Worm (Caenorhabditis elegans) whole organism, L4 larva: ENCODE results near the gene Y49E10.27.

Experiments used
- F10B5.3 ChIP-seq: sonication (generic microtip); optimal IDR thresholded peaks from 2 replicates; lab custom pipeline; 2016; ENCODE audit warnings: mild to moderate bottlenecking, missing genetic modification characterization, missing compliant biosample characterization
- F49E8.2 ChIP-seq: sonication (generic microtip); optimal IDR thresholded peaks from 2 replicates; lab custom pipeline; 2016; ENCODE audit warnings: missing compliant biosample characterization, mild to moderate bottlenecking, missing genetic modification characterization, borderline replicate concordance
- T26A8.4 ChIP-seq: fragments of 200-800 bp; sonication (Bioruptor generic); IDR thresholded peaks from 2 replicates; pipeline ENCODE4 v1.3.6; 2022; ENCODE audit warnings: missing genetic modification characterization, missing compliant biosample characterization
- Y105C5A.15 ChIP-seq: fragments of 200-800 bp; sonication (Bioruptor generic); IDR thresholded peaks from 2 replicates; pipeline ENCODE4 v1.3.6; 2022; ENCODE audit warnings: missing genetic modification characterization, missing compliant biosample characterization
- Y5F2A.4 ChIP-seq: fragments of 200-800 bp; sonication (Bioruptor generic); optimal IDR thresholded peaks from 2 replicates; lab custom pipeline; 2018; ENCODE audit warnings: mild to moderate bottlenecking, missing genetic modification characterization, missing compliant biosample characterization
- aha-1 ChIP-seq: fragments of 150-350 bp; peaks from one replicate; lab custom pipeline; 2014; ENCODE audit warnings: missing biosample characterization, missing genetic modification characterization
- aly-2 ChIP-seq: sonication (generic microtip); optimal IDR thresholded peaks from 2 replicates; lab custom pipeline; 2018; ENCODE audit warnings: missing biosample characterization, missing genetic modification characterization
- arid-1 ChIP-seq: fragments of 200-800 bp; sonication (Bioruptor generic); conservative IDR thresholded peaks from 2 replicates; pipeline ENCODE4 v1.3.6; 2022; ENCODE audit warnings: missing genetic modification reagents, missing genetic modification characterization, missing compliant biosample characterization
- ceh-28 ChIP-seq: fragments of 150-350 bp; optimal IDR thresholded peaks from 2 replicates; lab custom pipeline; 2014; ENCODE audit warnings: missing biosample characterization, missing genetic modification reagents, missing genetic modification characterization
- ceh-44 ChIP-seq: fragments of 200-800 bp; sonication (Bioruptor generic); IDR thresholded peaks from 2 replicates; pipeline ENCODE4 v1.3.6; 2022; ENCODE audit warnings: missing genetic modification reagents, missing genetic modification characterization, missing compliant biosample characterization
- ceh-62 ChIP-seq: sonication (generic microtip); optimal IDR thresholded peaks from 2 replicates; lab custom pipeline; 2017; ENCODE audit warnings: missing biosample characterization, missing genetic modification characterization
- cey-2 ChIP-seq: sonication (generic microtip); optimal IDR thresholded peaks from 3 replicates; lab custom pipeline; 2017; ENCODE audit warnings: missing genetic modification characterization, mild to moderate bottlenecking, missing compliant biosample characterization, antibody characterized with exemption, borderline replicate concordance; ENCODE audit not compliant: insufficient read depth
- dmd-8 ChIP-seq: fragments of 200-800 bp; sonication (Bioruptor generic); IDR thresholded peaks from 2 replicates; pipeline ENCODE4 v1.3.6; 2022; ENCODE audit warnings: missing genetic modification characterization, missing compliant biosample characterization
- dmd-9 ChIP-seq: fragments of 200-800 bp; sonication (Bioruptor generic); IDR thresholded peaks from 2 replicates; pipeline ENCODE4 v1.3.6; 2022; ENCODE audit warnings: missing genetic modification reagents, missing genetic modification characterization, missing compliant biosample characterization
- egl-27 ChIP-seq: sonication (generic microtip); optimal IDR thresholded peaks from 3 replicates; lab custom pipeline; 2017; ENCODE audit warnings: missing biosample characterization, missing genetic modification reagents, missing genetic modification characterization
- jun-1 ChIP-seq: fragments of 150-350 bp; optimal IDR thresholded peaks from 2 replicates; lab custom pipeline; 2014; ENCODE audit warnings: missing biosample characterization, missing genetic modification reagents, missing genetic modification characterization
- lin-1 ChIP-seq: fragments of 200-800 bp; sonication (Bioruptor generic); IDR thresholded peaks from 2 replicates; pipeline ENCODE4 v1.3.6; 2022; ENCODE audit warnings: missing genetic modification reagents, missing genetic modification characterization, missing compliant biosample characterization
- lin-38 ChIP-seq: fragments of 200-800 bp; sonication (Bioruptor generic); IDR thresholded peaks from 2 replicates; pipeline ENCODE4 v1.3.6; 2022; ENCODE audit warnings: missing genetic modification reagents, missing genetic modification characterization, missing compliant biosample characterization
- mdt-29 ChIP-seq: fragments of 200-800 bp; sonication (Bioruptor generic); IDR thresholded peaks from 2 replicates; pipeline ENCODE4 v1.3.6; 2022; ENCODE audit warnings: missing genetic modification reagents, missing genetic modification characterization, missing compliant biosample characterization
- mep-1 ChIP-seq: fragments of 150-350 bp; sonication (generic microtip); optimal IDR thresholded peaks from 3 replicates; lab custom pipeline; 2014; ENCODE audit warnings: missing biosample characterization, missing genetic modification characterization
- mxl-3 ChIP-seq: fragments of 200-800 bp; sonication (Bioruptor generic); optimal IDR thresholded peaks from 2 replicates; lab custom pipeline; 2018; ENCODE audit warnings: mild to moderate bottlenecking, missing genetic modification characterization, missing compliant biosample characterization
- nhr-102 ChIP-seq: sonication (generic microtip); optimal IDR thresholded peaks from 2 replicates; lab custom pipeline; 2016; ENCODE audit warnings: mild to moderate bottlenecking, missing genetic modification characterization, moderate library complexity, missing compliant biosample characterization
- nhr-111 ChIP-seq: fragments of 200-800 bp; sonication (Bioruptor generic); optimal IDR thresholded peaks from 2 replicates; lab custom pipeline; 2018; ENCODE audit warnings: mild to moderate bottlenecking, missing genetic modification characterization, missing compliant biosample characterization
- nhr-28 ChIP-seq: fragments of 150-350 bp; optimal IDR thresholded peaks from 2 replicates; lab custom pipeline; 2014; ENCODE audit warnings: missing biosample characterization, missing genetic modification characterization
- nhr-76 ChIP-seq: fragments of 150-350 bp; optimal IDR thresholded peaks from 2 replicates; lab custom pipeline; 2014; ENCODE audit warnings: missing biosample characterization, missing genetic modification characterization
- php-3 ChIP-seq: fragments of 200-800 bp; sonication (Bioruptor generic); IDR thresholded peaks from 2 replicates; pipeline ENCODE4 v1.3.6; 2022; ENCODE audit warnings: missing genetic modification reagents, missing genetic modification characterization, missing compliant biosample characterization
- rbr-2 ChIP-seq: sonication (generic microtip); optimal IDR thresholded peaks from 2 replicates; lab custom pipeline; 2016; ENCODE audit warnings: missing genotype, missing genetic modification characterization, missing compliant biosample characterization
- set-16 ChIP-seq: fragments of 200-800 bp; sonication (Bioruptor generic); IDR thresholded peaks from 2 replicates; pipeline ENCODE4 v1.3.6; 2022; ENCODE audit warnings: missing genetic modification reagents, missing genetic modification characterization, missing compliant biosample characterization
- skn-1 ChIP-seq: fragments of 150-350 bp; optimal IDR thresholded peaks from 2 replicates; lab custom pipeline; 2014; ENCODE audit warnings: missing biosample characterization, missing genetic modification characterization
- snpc-1.2 ChIP-seq: fragments of 200-800 bp; sonication (Bioruptor generic); IDR thresholded peaks from 2 replicates; pipeline ENCODE4 v1.3.6; 2022; ENCODE audit warnings: missing genetic modification reagents, missing genetic modification characterization, missing compliant biosample characterization
- spr-1 ChIP-seq: sonication (generic microtip); optimal IDR thresholded peaks from 2 replicates; lab custom pipeline; 2016; ENCODE audit warnings: mild to moderate bottlenecking, missing genetic modification characterization, missing compliant biosample characterization
- spr-3 ChIP-seq: fragments of 200-800 bp; sonication (Bioruptor generic); optimal IDR thresholded peaks from 2 replicates; lab custom pipeline; 2018; ENCODE audit warnings: mild to moderate bottlenecking, missing genetic modification characterization, missing compliant biosample characterization
- unc-130 ChIP-seq: sonication (generic microtip); optimal IDR thresholded peaks from 2 replicates; lab custom pipeline; 2016; ENCODE audit warnings: missing genetic modification reagents, missing genetic modification characterization, missing compliant biosample characterization
- ztf-7 ChIP-seq: fragments of 150-350 bp; optimal IDR thresholded peaks from 2 replicates; lab custom pipeline; 2014; ENCODE audit warnings: missing biosample characterization, missing genetic modification characterization

Y49E10.27 gene

ce11 chrIII:12424663-12425062 lies 9.5 kb upstream of the Y49E10.27 start:
- TF ChIP-seq mep-1 (tag; lab: Kevin White, UChicago) (peak; percentile 28), jun-1 (no peak)

- TF ChIP-seq aha-1 (tag; lab: Kevin White, UChicago): peak; percentile 91
- peak; percentile 2 for TF ChIP-seq nhr-28 (tag; lab: Kevin White, UChicago)
- peak; percentile 60 for TF ChIP-seq ztf-7 (tag; lab: Kevin White, UChicago)
- no peak for TF ChIP-seq lin-1 (GFP tag; lab: Robert Waterston, UW)
- TF ChIP-seq mep-1 (tag; lab: Kevin White, UChicago): peak; percentile 67
- TF ChIP-seq, all 104 proteins: peak for 4
Measured at ce11 chrIII:12425846-12426405, 8.3 kb upstream of the Y49E10.27 start.

- TF ChIP-seq F49E8.2 (tag; lab: Kevin White, UChicago): peak; percentile 61
- no peak for TF ChIP-seq Y105C5A.15
- peak; percentile 17 for TF ChIP-seq unc-130 (GFP tag; lab: Kevin White, UChicago)
- peak; percentile 53; the same call in 1 of the 2 replicates for TF ChIP-seq lin-38 (GFP tag; lab: Robert Waterston, UW)
- no peak for TF ChIP-seq set-16 (GFP tag; lab: Robert Waterston, UW)
Measured at ce11 chrIII:12426558-12426957, 7.6 kb upstream of the Y49E10.27 start, which contains the start of gene pie-1. TSS of gene pie-1 (plus strand) at chrIII:12426893.

ce11 chrIII:12427527-12428263 lies 6.5 kb upstream of the Y49E10.27 start:
- peak; percentile 72 for TF ChIP-seq aha-1 (tag; lab: Kevin White, UChicago)
- peak; percentile 32 for TF ChIP-seq mep-1 (tag; lab: Kevin White, UChicago)
- TF ChIP-seq dmd-9 (GFP tag; lab: Robert Waterston, UW): no peak

ce11 chrIII:12428264-12428627 lies 6.0 kb upstream of the Y49E10.27 start:
- TF ChIP-seq snpc-1.2 (GFP tag; lab: Robert Waterston, UW) (no peak), aha-1 (tag; lab: Kevin White, UChicago) (peak; percentile 65), php-3 (no peak)
- TF ChIP-seq, all 104 proteins: peak for 1

- no peak for TF ChIP-seq nhr-111
- TF ChIP-seq snpc-1.2 (GFP tag; lab: Robert Waterston, UW): peak; percentile 47; the same call in 1 of the 2 replicates
- TF ChIP-seq aly-2 (tag; lab: Kevin White, UChicago): no peak
- peak; percentile 46 for TF ChIP-seq lin-38 (GFP tag; lab: Robert Waterston, UW)
- TF ChIP-seq mxl-3 (GFP tag; lab: Kevin White, UChicago): no peak
- peak; percentile 51 for TF ChIP-seq F49E8.2 (tag; lab: Kevin White, UChicago)
- no peak for TF ChIP-seq nhr-28 (tag; lab: Kevin White, UChicago)
- TF ChIP-seq spr-3 (GFP tag; lab: Kevin White, UChicago): no peak
- 0 out of 2 replicates have a peak, but pooled peaks have one; percentile 42 for TF ChIP-seq lin-1 (GFP tag; lab: Robert Waterston, UW)
- no peak for TF ChIP-seq spr-1 (tag; lab: Kevin White, UChicago)
- 0 out of 2 replicates have a peak, but pooled peaks have one; percentile 43 for TF ChIP-seq arid-1 (GFP tag; lab: Robert Waterston, UW)
- peak; percentile 14 for TF ChIP-seq aha-1 (tag; lab: Kevin White, UChicago)
- no peak for TF ChIP-seq ztf-7 (tag; lab: Kevin White, UChicago)
Measured at ce11 chrIII:12428799-12429351, 5.3 kb upstream of the Y49E10.27 start.

ce11 chrIII:12429579-12430084 lies 4.6 kb upstream of the Y49E10.27 start, which contains the start of gene snr-6:
TSS of gene snr-6 (minus strand) at chrIII:12429629.
- no peak for TF ChIP-seq nhr-76
- no peak for TF ChIP-seq cey-2 (tag; lab: Kevin White, UChicago)
- TF ChIP-seq aha-1 (tag; lab: Kevin White, UChicago): no peak
- no peak for TF ChIP-seq ceh-44 (GFP tag; lab: Robert Waterston, UW)
- TF ChIP-seq ceh-62: no peak
- no peak for TF ChIP-seq skn-1 (tag; lab: Kevin White, UChicago)
- no peak for TF ChIP-seq ceh-28 (tag; lab: Kevin White, UChicago)
- TF ChIP-seq rbr-2: no peak
- TF ChIP-seq F10B5.3 (tag; lab: Kevin White, UChicago): no peak
- TF ChIP-seq Y5F2A.4: no peak
- TF ChIP-seq T26A8.4 (GFP tag; lab: Robert Waterston, UW): no peak
- TF ChIP-seq egl-27 (tag; lab: Kevin White, UChicago): no peak
- TF ChIP-seq dmd-8 (GFP tag; lab: Robert Waterston, UW): no peak
- TF ChIP-seq nhr-102 (tag; lab: Kevin White, UChicago): no peak
- no peak for TF ChIP-seq ztf-7 (tag; lab: Kevin White, UChicago)
- TF ChIP-seq mdt-29 (GFP tag; lab: Robert Waterston, UW): no peak
- TF ChIP-seq php-3: no peak
- no peak for TF ChIP-seq spr-1 (tag; lab: Kevin White, UChicago)
